Worm (Caenorhabditis elegans) whole organism, L3 larva: ENCODE measurements around the gene nmur-1.

Source experiments
- aly-2 ChIP-seq: fragments of 150-350 bp; optimal IDR thresholded peaks from 2 replicates; lab custom pipeline; 2014; ENCODE audit warnings: missing biosample characterization, missing genetic modification characterization
- ama-1 ChIP-seq: fragments of 150-350 bp; optimal IDR thresholded peaks from 2 replicates; lab custom pipeline; 2018
- ceh-28 ChIP-seq: fragments of 150-350 bp; optimal IDR thresholded peaks from 2 replicates; lab custom pipeline; 2014; ENCODE audit warnings: missing biosample characterization, missing genetic modification reagents, missing genetic modification characterization
- ceh-82 ChIP-seq: fragments of 150-350 bp; optimal IDR thresholded peaks from 2 replicates; lab custom pipeline; 2014; ENCODE audit warnings: missing biosample characterization, missing genetic modification characterization
- ceh-9 ChIP-seq: sonication (generic microtip); optimal IDR thresholded peaks from 2 replicates; lab custom pipeline; 2018; ENCODE audit warnings: missing biosample characterization, missing genetic modification characterization
- egl-27 ChIP-seq: sonication (generic microtip); optimal IDR thresholded peaks from 4 replicates; lab custom pipeline; 2017; ENCODE audit warnings: missing biosample characterization, missing genetic modification reagents, missing genetic modification characterization
- egl-5 ChIP-seq: fragments of 150-350 bp; optimal IDR thresholded peaks from 2 replicates; lab custom pipeline; 2017; ENCODE audit warnings: missing biosample characterization, missing genetic modification reagents, missing genetic modification characterization, inconsistent platforms
- elt-2 ChIP-seq: sonication (generic microtip); optimal IDR thresholded peaks from 2 replicates; lab custom pipeline; 2016; ENCODE audit warnings: missing genetic modification reagents, mild to moderate bottlenecking, missing genetic modification characterization, missing compliant biosample characterization
- elt-3 ChIP-seq, 3 experiments: fragments of 150-350 bp in 1 of 3; sonication (generic microtip) in 2 of 3; optimal IDR thresholded peaks; 2 replicates in 2 of 3; 4 replicates in 1 of 3; lab custom pipeline; 2014 to 2017; ENCODE audit warnings: missing biosample characterization in 3 of 3, missing genetic modification characterization in 3 of 3
- eor-1 ChIP-seq, 2 experiments: fragments of 150-350 bp; optimal IDR thresholded peaks; 2 replicates each; lab custom pipeline; 2014 to 2018; ENCODE audit warnings: missing biosample characterization in 2 of 2, missing genetic modification characterization in 2 of 2
- fkh-10 ChIP-seq: sonication (generic microtip); optimal IDR thresholded peaks from 2 replicates; lab custom pipeline; 2017; ENCODE audit warnings: missing biosample characterization, missing genetic modification reagents, missing genetic modification characterization
- fkh-2 ChIP-seq: fragments of 150-350 bp; optimal IDR thresholded peaks from 2 replicates; lab custom pipeline; 2014; ENCODE audit warnings: missing biosample characterization, missing genetic modification reagents, missing genetic modification characterization
- hmg-11 ChIP-seq: sonication (generic microtip); optimal IDR thresholded peaks from 2 replicates; lab custom pipeline; 2016; ENCODE audit warnings: missing genetic modification characterization, missing compliant biosample characterization
- lin-15B ChIP-seq: fragments of 150-350 bp; optimal IDR thresholded peaks from 2 replicates; lab custom pipeline; 2014; ENCODE audit warnings: missing biosample characterization, missing genetic modification characterization
- lin-39 ChIP-seq: fragments of 150-350 bp; optimal IDR thresholded peaks from 2 replicates; lab custom pipeline; 2018; ENCODE audit warnings: missing biosample characterization, missing genetic modification reagents, missing genetic modification characterization
- lsy-12 ChIP-seq: sonication (generic microtip); optimal IDR thresholded peaks from 2 replicates; lab custom pipeline; 2016; ENCODE audit warnings: mild to moderate bottlenecking, missing genetic modification characterization, missing compliant biosample characterization
- mml-1 ChIP-seq: fragments of 150-350 bp; sonication (generic microtip); optimal IDR thresholded peaks from 3 replicates; lab custom pipeline; 2014; ENCODE audit warnings: missing biosample characterization, missing genetic modification characterization
- nfya-1 ChIP-seq: sonication (generic microtip); optimal IDR thresholded peaks from 2 replicates; lab custom pipeline; 2017; ENCODE audit warnings: missing genetic modification characterization, mild to moderate bottlenecking, missing compliant biosample characterization, antibody characterized with exemption, moderate library complexity; ENCODE audit not compliant: insufficient read depth
- nhr-11 ChIP-seq: fragments of 150-350 bp; optimal IDR thresholded peaks from 2 replicates; lab custom pipeline; 2014; ENCODE audit warnings: missing biosample characterization, missing genetic modification characterization
- nhr-12 ChIP-seq: fragments of 150-350 bp; optimal IDR thresholded peaks from 2 replicates; lab custom pipeline; 2014; ENCODE audit warnings: missing biosample characterization, missing genetic modification characterization
- nhr-237 ChIP-seq: fragments of 150-350 bp; optimal IDR thresholded peaks from 2 replicates; lab custom pipeline; 2014; ENCODE audit warnings: missing biosample characterization, missing genetic modification characterization
- nhr-28 ChIP-seq: fragments of 150-350 bp; optimal IDR thresholded peaks from 2 replicates; lab custom pipeline; 2014; ENCODE audit warnings: missing biosample characterization, missing genetic modification characterization
- nhr-43 ChIP-seq: sonication (generic microtip); optimal IDR thresholded peaks from 2 replicates; lab custom pipeline; 2016; ENCODE audit warnings: mild to moderate bottlenecking, missing genetic modification characterization, missing compliant biosample characterization; ENCODE audit not compliant: poor library complexity, severe bottlenecking
- nhr-76 ChIP-seq: fragments of 150-350 bp; sonication (generic microtip); optimal IDR thresholded peaks from 5 replicates; lab custom pipeline; 2014; ENCODE audit warnings: missing biosample characterization, missing genetic modification characterization
- nhr-77 ChIP-seq: fragments of 150-350 bp; optimal IDR thresholded peaks from 2 replicates; lab custom pipeline; 2014; ENCODE audit warnings: missing biosample characterization, missing genetic modification characterization
- pha-4 ChIP-seq: fragments of 150-350 bp; optimal IDR thresholded peaks from 2 replicates; lab custom pipeline; 2014; ENCODE audit warnings: missing biosample characterization, missing genetic modification reagents, missing genetic modification characterization
- sea-2 ChIP-seq: fragments of 150-350 bp; sonication (generic microtip); optimal IDR thresholded peaks from 4 replicates; lab custom pipeline; 2014; ENCODE audit warnings: missing biosample characterization, missing genetic modification reagents, missing genetic modification characterization
- unc-62 ChIP-seq: fragments of 150-350 bp; sonication (generic microtip); optimal IDR thresholded peaks from 4 replicates; lab custom pipeline; 2014; ENCODE audit warnings: missing biosample characterization, missing genetic modification reagents, missing genetic modification characterization
- zag-1 ChIP-seq: fragments of 150-350 bp; optimal IDR thresholded peaks from 2 replicates; lab custom pipeline; 2014; ENCODE audit warnings: missing biosample characterization, missing genetic modification characterization
- ztf-4 ChIP-seq: fragments of 150-350 bp; optimal IDR thresholded peaks from 2 replicates; lab custom pipeline; 2014; ENCODE audit warnings: missing biosample characterization, missing genetic modification characterization

The nmur-1 gene

DNA sequence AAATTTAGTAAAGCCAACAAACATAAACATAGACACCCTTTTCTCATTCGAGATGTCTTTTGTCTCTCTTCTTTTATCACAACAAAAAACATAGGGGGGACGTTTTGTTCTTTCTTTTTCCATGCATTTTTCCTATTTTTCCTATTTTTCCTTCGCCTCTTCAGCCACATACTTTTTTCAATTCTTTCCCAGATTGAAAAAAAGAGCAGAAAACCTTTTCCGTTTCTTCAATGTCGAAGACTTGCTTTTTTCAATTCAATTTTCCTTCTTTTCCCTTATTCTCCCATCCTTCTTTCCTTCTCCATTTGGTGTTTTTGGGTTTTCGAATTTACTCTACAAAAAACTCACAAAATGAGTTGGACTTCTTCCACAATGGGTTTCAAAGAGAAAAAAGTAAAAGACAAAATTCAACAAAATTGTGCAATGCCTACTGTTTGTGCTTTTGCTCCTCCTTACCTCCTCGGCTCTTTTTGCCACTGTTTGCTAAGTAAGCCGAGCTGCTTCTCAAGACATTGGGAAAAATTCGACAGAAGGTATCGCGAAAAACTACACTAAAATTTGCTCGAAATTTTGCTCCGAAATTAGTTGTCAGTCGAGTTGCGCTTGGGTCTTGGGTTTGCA lies 15.8 kb downstream of the nmur-1 start:
- peak; percentile 27 for TF ChIP-seq pha-4
- no peak for TF ChIP-seq egl-27 (tag; lab: Kevin White, UChicago)
- TF ChIP-seq fkh-10 (GFP tag; lab: Kevin White, UChicago), result peak; percentile 89
- TF ChIP-seq, all 47 proteins: peak for 2

DNA sequence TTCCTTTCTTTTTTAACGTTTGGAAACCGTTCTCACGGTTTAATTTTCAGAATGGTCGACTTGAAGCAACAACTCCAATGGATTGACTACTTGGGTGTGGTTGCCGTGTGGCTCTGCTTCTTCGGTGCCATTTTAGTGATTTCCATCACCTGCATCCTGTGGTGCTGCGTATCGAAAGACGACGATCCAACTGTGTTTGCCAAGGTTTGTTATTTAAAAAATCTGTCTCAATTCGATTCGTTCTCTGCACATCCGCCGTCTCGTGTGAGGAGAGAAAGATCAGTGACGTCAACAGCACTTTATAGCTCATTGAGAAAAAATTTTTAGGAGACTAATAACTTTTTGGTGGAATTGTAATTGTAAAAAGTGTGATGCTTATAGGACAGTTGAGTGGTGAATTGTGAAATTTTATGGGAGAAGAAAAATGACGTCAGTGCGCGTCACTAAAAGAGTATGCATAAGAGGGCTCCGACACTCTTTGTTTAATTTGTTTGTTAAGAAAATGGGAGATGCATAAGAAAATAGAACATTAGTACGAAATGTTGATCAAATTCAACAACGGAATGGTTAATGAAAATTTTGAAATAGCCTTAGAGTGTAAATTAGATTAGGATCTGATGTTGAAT lies 16.8 kb downstream of the nmur-1 start, which contains the start of gene C24A3.2:
Gene C24A3.2 (plus strand): TSS at position 51 of the 626 bp plus-strand sequence.
- TF ChIP-seq pha-4 (peak; percentile 5), nfya-1 (peak; percentile 19), egl-5 (tag; lab: Kevin White, UChicago) (peak; percentile 27), lin-39 (tag; lab: Kevin White, UChicago) (no peak)

DNA sequence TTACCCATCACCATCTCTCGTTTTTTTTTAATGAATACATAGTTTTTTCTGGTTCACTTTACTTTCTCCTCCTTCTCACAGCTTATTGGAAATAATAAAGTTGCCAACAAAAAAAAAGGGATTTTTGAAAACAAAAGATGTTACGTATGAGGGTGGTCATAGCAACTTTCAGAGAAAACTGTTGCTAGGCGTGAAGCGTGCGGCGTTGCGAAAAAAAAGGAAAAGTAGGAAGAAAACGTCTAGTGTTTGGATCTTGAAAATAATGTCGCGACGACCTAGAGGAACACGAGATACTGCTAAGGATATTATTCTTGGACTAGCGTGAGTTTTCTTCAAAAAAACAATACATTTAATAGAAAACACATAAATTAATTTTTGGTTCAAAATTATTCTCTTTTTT lies 18.0 kb downstream of the nmur-1 start, which contains the start of gene C24A3.1:
Gene C24A3.1 (plus strand): TSS at position 263 of the 400 bp plus-strand sequence.
- TF ChIP-seq elt-2 (tag; lab: Kevin White, UChicago) (no peak), ztf-4 (tag; lab: Kevin White, UChicago) (no peak), nfya-1 (no peak), elt-3 (tag; optimal IDR thresholded peaks at IDR 0.05; lab: Kevin White, UChicago) (no peak), mml-1 (tag; lab: Kevin White, UChicago) (no peak), nhr-28 (tag; lab: Kevin White, UChicago) (no peak)

- TF ChIP-seq elt-3 (tag; optimal IDR thresholded peaks at IDR 0.05; lab: Kevin White, UChicago) (no peak), nhr-237 (tag; lab: Kevin White, UChicago) (no peak), ama-1 (lab: Kevin White, UChicago) (no peak), fkh-2 (tag; lab: Kevin White, UChicago) (no peak), nhr-11 (tag; lab: Kevin White, UChicago) (no peak), egl-5 (tag; lab: Kevin White, UChicago) (no peak), hmg-11 (tag; lab: Kevin White, UChicago) (no peak), lin-15B (tag; lab: Kevin White, UChicago) (no peak), sea-2 (GFP tag; lab: Kevin White, UChicago) (no peak), lin-39 (tag; lab: Kevin White, UChicago) (no peak), zag-1 (no peak), aly-2 (tag; lab: Kevin White, UChicago) (no peak), eor-1 (tag; optimal IDR thresholded peaks at IDR 0.05; lab: Kevin White, UChicago) (no peak), nhr-77 (tag; lab: Kevin White, UChicago) (no peak)
Observed at ce11 chrX:9010418-9010817, 29.6 kb downstream of the nmur-1 start, which contains the start of gene C24A3.9. TSS of gene C24A3.9 (minus strand) at chrX:9010518.

DNA sequence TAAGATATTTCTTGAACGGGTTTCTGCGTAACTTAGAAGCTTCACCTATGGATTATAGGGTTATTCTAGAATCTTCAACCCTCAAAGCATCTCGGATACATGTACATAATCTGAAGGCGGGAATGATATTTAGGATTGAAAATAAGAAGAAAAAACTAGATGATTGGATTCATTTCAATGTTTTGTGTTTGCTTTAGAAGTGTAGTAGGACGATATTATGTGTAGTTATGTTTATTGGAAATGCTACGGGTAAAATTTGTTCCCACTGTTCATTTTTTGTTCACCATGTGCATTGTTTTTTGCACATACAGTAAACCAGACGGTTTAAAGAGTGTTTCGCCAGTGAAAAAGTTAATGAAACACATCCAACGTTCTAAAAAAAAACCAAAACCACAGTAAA lies 30.7 kb downstream of the nmur-1 start:
- no peak for TF ChIP-seq nhr-12 (tag; lab: Kevin White, UChicago)
- TF ChIP-seq ceh-28 (tag; lab: Kevin White, UChicago), result no peak
- TF ChIP-seq unc-62, result no peak
- TF ChIP-seq lin-15B (tag; lab: Kevin White, UChicago), result no peak
- TF ChIP-seq nhr-76 (tag; lab: Kevin White, UChicago), result no peak
- no peak for TF ChIP-seq lsy-12 (tag; lab: Kevin White, UChicago)
- no peak for TF ChIP-seq nhr-77 (tag; lab: Kevin White, UChicago)
- TF ChIP-seq ztf-4 (tag; lab: Kevin White, UChicago), result no peak
- TF ChIP-seq eor-1 (tag; optimal IDR thresholded peaks at IDR 0.05; lab: Kevin White, UChicago), result no peak
- TF ChIP-seq ceh-9 (tag; lab: Kevin White, UChicago), result no peak
- no peak for TF ChIP-seq nhr-43 (tag; lab: Kevin White, UChicago)
- TF ChIP-seq nhr-11 (tag; lab: Kevin White, UChicago), result no peak
- TF ChIP-seq, all 47 proteins: peak for 0

- peak; percentile 35 for TF ChIP-seq fkh-10 (GFP tag; lab: Kevin White, UChicago)
- no peak for TF ChIP-seq ceh-82 (tag; lab: Kevin White, UChicago)
Observed at ce11 chrX:9014451-9014850, 33.7 kb downstream of the nmur-1 start.
